Worm (Caenorhabditis elegans): ENCODE measurements around the gene Y51H7BR.4.

DNA sequence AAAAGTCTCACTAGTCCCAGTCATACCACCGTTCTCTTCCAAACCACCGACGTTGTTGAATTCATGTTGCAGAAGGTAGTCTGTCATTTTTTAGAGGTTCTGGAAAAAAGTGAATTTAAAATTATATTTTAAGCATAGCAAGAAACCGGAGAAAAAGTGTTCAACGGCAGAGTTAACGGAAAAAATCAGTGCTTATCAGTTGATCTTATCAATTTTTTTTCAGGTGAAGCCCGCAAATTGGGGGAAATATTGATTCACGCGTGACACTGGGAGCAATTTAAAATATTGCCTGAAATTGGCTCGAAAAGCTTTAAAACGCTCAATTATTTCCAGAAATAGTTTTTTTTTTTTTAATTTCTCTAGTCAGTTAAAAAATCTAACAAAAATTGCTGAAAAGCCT lies 50.7 kb downstream of the Y51H7BR.4 start, which contains the start of gene math-38:
- no peak for TF ChIP-seq ama-1 (optimal IDR thresholded peaks at IDR 0.05)
- TF ChIP-seq nhr-19 (GFP tag; conservative IDR thresholded peaks at IDR 0.05) = no peak
- TF ChIP-seq nhr-71 (tag; optimal IDR thresholded peaks at IDR 0.05) = no peak
- TF ChIP-seq lsy-2 (tag; optimal IDR thresholded peaks at IDR 0.05) = no peak
- no peak for TF ChIP-seq aly-2 (tag; optimal IDR thresholded peaks at IDR 0.05)
- TF ChIP-seq elt-3 (tag; optimal IDR thresholded peaks at IDR 0.05) = no peak
- TF ChIP-seq nhr-84 (tag; optimal IDR thresholded peaks at IDR 0.05) = no peak
- no peak for TF ChIP-seq blmp-1 (tag; optimal IDR thresholded peaks at IDR 0.05)

Measured in whole organism, L1 larva.